Worm (Caenorhabditis elegans) whole organism, early embryonic: ENCODE measurements around the gene lpr-3.

Experiments used
- B0310.2 ChIP-seq: sonication (generic microtip); optimal IDR thresholded peaks from 2 replicates; lab custom pipeline; 2016; ENCODE audit warnings: mild to moderate bottlenecking, missing genetic modification characterization, missing compliant biosample characterization
- F13C5.2 ChIP-seq: sonication (generic microtip); optimal IDR thresholded peaks from 2 replicates; lab custom pipeline; 2017; ENCODE audit warnings: mild to moderate bottlenecking, missing genetic modification characterization, inconsistent platforms, missing compliant biosample characterization
- aly-1 ChIP-seq: sonication (generic microtip); optimal IDR thresholded peaks from 2 replicates; lab custom pipeline; 2016; ENCODE audit warnings: missing genetic modification characterization, missing compliant biosample characterization
- ama-1 ChIP-seq: fragments of 150-350 bp; optimal IDR thresholded peaks from 2 replicates; lab custom pipeline; 2014
- ceh-13 ChIP-seq: fragments of 200-800 bp; sonication (Bioruptor generic); optimal IDR thresholded peaks from 2 replicates; lab custom pipeline; 2018; ENCODE audit warnings: mild to moderate bottlenecking, missing genetic modification characterization, missing compliant biosample characterization
- ceh-36 ChIP-seq: sonication (generic microtip); optimal IDR thresholded peaks from 2 replicates; lab custom pipeline; 2016; ENCODE audit warnings: missing genetic modification characterization, inconsistent platforms, missing compliant biosample characterization
- ets-7 ChIP-seq: sonication (generic microtip); optimal IDR thresholded peaks from 2 replicates; lab custom pipeline; 2016; ENCODE audit warnings: missing genotype, missing genetic modification characterization, missing compliant biosample characterization
- flt-1 ChIP-seq: fragments of 200-800 bp; sonication (Bioruptor generic); IDR thresholded peaks from 2 replicates; pipeline ENCODE4 v1.3.6; 2022; ENCODE audit warnings: missing genetic modification characterization, missing compliant biosample characterization
- hmbx-1 ChIP-seq: sonication (generic microtip); optimal IDR thresholded peaks from 2 replicates; lab custom pipeline; 2016; ENCODE audit warnings: mild to moderate bottlenecking, missing genetic modification characterization, missing compliant biosample characterization
- hmg-4 ChIP-seq: fragments of 200-800 bp; sonication (Bioruptor generic); optimal IDR thresholded peaks from 2 replicates; lab custom pipeline; 2018; ENCODE audit warnings: mild to moderate bottlenecking, missing genetic modification characterization, missing compliant biosample characterization
- hnd-1 ChIP-seq: sonication (generic microtip); optimal IDR thresholded peaks from 2 replicates; lab custom pipeline; 2016; ENCODE audit warnings: missing genetic modification characterization, missing compliant biosample characterization
- pes-1 ChIP-seq: fragments of 200-800 bp; sonication (Bioruptor generic); IDR thresholded peaks from 2 replicates; pipeline ENCODE4 v1.3.6; 2022; ENCODE audit warnings: missing genetic modification reagents, missing genetic modification characterization, missing compliant biosample characterization
- scrt-1 ChIP-seq: fragments of 200-800 bp; sonication (Bioruptor generic); IDR thresholded peaks from 2 replicates; pipeline ENCODE4 v1.3.6; 2022; ENCODE audit warnings: missing genetic modification characterization, missing compliant biosample characterization
- sea-1 ChIP-seq: fragments of 200-800 bp; sonication (Bioruptor generic); conservative IDR thresholded peaks from 2 replicates; pipeline ENCODE4 v1.3.6; 2022; ENCODE audit warnings: missing genetic modification characterization, missing compliant biosample characterization
- tbx-11 ChIP-seq: fragments of 200-800 bp; sonication (Bioruptor generic); IDR thresholded peaks from 2 replicates; pipeline ENCODE4 v1.3.6; 2022; ENCODE audit warnings: missing genetic modification characterization, missing compliant biosample characterization
- tbx-37 ChIP-seq: fragments of 200-800 bp; sonication (Bioruptor generic); conservative IDR thresholded peaks from 2 replicates; pipeline ENCODE4 v1.3.6; 2022; ENCODE audit warnings: missing genetic modification reagents, missing genetic modification characterization, missing compliant biosample characterization
- tra-4 ChIP-seq: sonication (generic microtip); optimal IDR thresholded peaks from 2 replicates; lab custom pipeline; 2017; ENCODE audit warnings: missing genetic modification characterization, missing compliant biosample characterization

Gene lpr-3

DNA sequence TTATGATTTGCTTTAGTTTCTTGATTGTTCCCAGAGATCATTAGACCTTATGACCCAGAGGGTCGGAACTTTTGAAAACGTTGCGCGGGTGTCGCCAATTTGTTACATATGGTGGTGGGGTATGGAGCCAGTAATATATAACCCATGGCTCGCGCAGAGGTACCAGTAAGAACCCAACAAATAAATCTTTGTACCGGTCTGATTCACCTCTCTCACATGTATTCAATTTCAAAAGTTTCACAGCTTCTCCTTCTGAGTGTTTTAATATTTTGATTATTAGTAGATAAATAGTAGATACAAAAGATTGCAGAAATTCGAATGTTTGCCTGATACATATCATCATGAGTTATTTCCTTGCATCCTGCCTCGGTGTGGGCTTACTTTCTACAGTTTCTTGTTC is 41.1 kb upstream of the lpr-3 start, which contains the start of gene egl-15:
TSS of gene egl-15 (plus strand) at position 301 of the 400 bp plus-strand sequence.
- TF ChIP-seq flt-1 (GFP tag; lab: Robert Waterston, UW) = no peak
- no peak for TF ChIP-seq ama-1
- TF ChIP-seq ets-7 (tag; lab: Kevin White, UChicago) = no peak
- no peak for TF ChIP-seq sea-1 (GFP tag; lab: Robert Waterston, UW)
- no peak for TF ChIP-seq hmg-4 (GFP tag; lab: Kevin White, UChicago)
- TF ChIP-seq hmbx-1 (tag; lab: Kevin White, UChicago) = no peak
- no peak for TF ChIP-seq B0310.2
- no peak for TF ChIP-seq hnd-1
- TF ChIP-seq scrt-1 (GFP tag; lab: Robert Waterston, UW) = no peak
- no peak for TF ChIP-seq tra-4

DNA sequence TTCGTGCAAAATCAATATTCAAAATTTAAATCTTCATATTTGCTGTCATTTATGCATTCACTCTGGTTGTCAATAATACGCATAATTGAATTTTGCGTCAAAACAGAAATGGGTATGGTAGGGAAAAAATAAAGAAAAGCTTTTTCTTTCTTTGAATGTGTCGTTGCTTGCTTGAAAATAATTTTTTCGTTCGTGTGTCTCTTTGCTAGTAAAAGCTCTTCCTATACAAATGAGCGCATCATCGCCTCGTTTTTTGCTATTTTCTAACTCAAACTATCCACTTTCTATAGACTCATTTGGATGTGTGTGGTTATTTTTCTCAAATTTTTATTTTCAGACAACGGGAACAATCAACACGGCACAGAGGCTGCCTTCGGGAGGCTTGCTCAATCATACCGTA is 28.6 kb upstream of the lpr-3 start, which contains the start of gene ldb-1:
TSS of gene ldb-1 (plus strand) at position 301 of the 400 bp plus-strand sequence.
- no peak for TF ChIP-seq pes-1 (GFP tag; lab: Robert Waterston, UW)
- no peak for TF ChIP-seq ceh-36 (tag; lab: Kevin White, UChicago)
- TF ChIP-seq ets-7 (tag; lab: Kevin White, UChicago) = no peak
- TF ChIP-seq ceh-13 (GFP tag; lab: Kevin White, UChicago) = no peak
- TF ChIP-seq hmbx-1 (tag; lab: Kevin White, UChicago) = no peak
- TF ChIP-seq tbx-37 = no peak
- no peak for TF ChIP-seq tbx-11 (GFP tag; lab: Robert Waterston, UW)
- TF ChIP-seq ama-1 = no peak
- no peak for TF ChIP-seq aly-1 (tag; lab: Kevin White, UChicago)
- TF ChIP-seq sea-1 (GFP tag; lab: Robert Waterston, UW) = no peak
- no peak for TF ChIP-seq tra-4

DNA sequence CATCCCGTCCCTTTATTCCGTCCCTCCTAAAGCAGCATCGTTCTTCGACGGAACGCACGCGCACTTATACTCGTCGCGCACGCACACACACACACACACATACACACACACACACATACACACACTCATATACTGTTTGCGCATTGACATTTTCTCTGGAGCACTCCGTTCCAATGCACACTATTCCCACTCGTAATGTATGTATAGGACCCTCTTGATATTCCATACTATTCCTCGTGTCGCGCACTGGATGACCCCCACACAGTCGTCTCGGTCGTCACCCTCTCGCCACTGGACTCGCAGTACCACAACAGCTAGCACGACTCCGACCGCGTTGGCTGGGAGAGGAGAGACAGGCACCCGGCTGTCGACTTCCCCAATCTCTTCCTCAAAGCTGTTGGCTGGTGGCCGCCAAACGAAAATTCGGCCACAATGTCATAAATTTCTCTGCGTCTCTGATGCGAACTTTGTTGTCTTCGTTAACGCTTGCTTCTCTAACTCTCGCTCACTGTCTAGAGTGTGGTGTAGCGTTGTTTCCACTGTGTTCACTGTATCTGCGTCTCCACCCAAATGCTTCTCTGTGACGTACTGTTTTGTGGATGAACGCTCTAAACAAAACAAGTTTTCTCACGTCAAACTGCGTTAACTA is 26.0 kb upstream of the lpr-3 start:
- no peak for TF ChIP-seq B0310.2
- peak; percentile 44; the same call in 1 of the 2 replicates for TF ChIP-seq flt-1 (GFP tag; lab: Robert Waterston, UW)
- peak; percentile 4 for TF ChIP-seq tra-4
- TF ChIP-seq F13C5.2 (tag; lab: Kevin White, UChicago) = peak; percentile 40
- no peak for TF ChIP-seq aly-1 (tag; lab: Kevin White, UChicago)
- TF ChIP-seq ama-1 = no peak
- 0 out of 2 replicates have a peak, but pooled peaks have one; percentile 19 for TF ChIP-seq pes-1 (GFP tag; lab: Robert Waterston, UW)
- no peak for TF ChIP-seq sea-1 (GFP tag; lab: Robert Waterston, UW)
- peak; percentile 20 for TF ChIP-seq ceh-36 (tag; lab: Kevin White, UChicago)
- no peak for TF ChIP-seq ceh-13 (GFP tag; lab: Kevin White, UChicago)
- TF ChIP-seq tbx-37 = no peak
- peak; percentile 98 for TF ChIP-seq hmg-4 (GFP tag; lab: Kevin White, UChicago)
- TF ChIP-seq ets-7 (tag; lab: Kevin White, UChicago) = peak; percentile 74
- TF ChIP-seq tbx-11 (GFP tag; lab: Robert Waterston, UW) = no peak

DNA sequence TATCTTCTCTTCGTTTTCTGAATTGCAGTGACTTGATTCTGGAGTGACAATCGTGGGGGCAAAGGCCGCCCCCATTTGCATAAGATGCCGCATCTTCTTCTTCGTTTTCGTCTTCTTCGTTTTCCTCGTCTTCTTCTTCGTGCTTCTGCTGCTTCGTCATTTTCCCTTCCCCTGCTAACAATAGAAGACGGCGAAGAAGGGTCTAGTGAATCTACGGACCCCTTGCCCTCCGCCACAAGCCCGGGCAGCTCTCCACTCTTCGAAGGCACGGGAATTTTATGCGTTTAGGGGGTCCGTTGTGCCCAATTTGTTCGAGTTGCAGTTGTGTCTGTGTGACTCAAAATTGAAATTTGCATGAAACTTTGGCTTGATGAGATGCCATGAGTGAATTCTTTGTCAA is 25.3 kb upstream of the lpr-3 start:
- no peak for TF ChIP-seq ceh-36 (tag; lab: Kevin White, UChicago)
- 0 out of 2 replicates have a peak, but pooled peaks have one; percentile 27 for TF ChIP-seq pes-1 (GFP tag; lab: Robert Waterston, UW)

DNA sequence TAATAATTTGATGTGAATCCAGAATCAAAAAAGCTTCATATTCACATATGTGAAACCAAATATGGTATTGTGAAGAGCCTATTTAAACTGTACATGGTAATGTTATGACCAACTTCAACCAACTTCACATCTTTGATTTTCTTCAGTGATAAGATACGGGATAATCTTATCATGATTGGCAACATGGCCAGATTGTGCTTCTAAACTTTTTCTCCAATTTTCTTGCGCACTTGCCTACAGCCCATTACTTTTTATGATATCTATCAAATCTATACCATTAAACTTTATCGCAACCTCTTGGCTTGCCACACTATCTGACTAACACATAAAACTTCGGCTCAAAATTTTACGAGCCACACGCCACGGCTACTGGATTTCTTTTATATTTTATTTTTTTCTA is 24.8 kb upstream of the lpr-3 start:
- TF ChIP-seq scrt-1 (GFP tag; lab: Robert Waterston, UW) (no peak), flt-1 (GFP tag; lab: Robert Waterston, UW) (no peak), B0310.2 (no peak), tbx-11 (GFP tag; lab: Robert Waterston, UW) (no peak), hmbx-1 (tag; lab: Kevin White, UChicago) (no peak), ceh-36 (tag; lab: Kevin White, UChicago) (no peak), ets-7 (tag; lab: Kevin White, UChicago) (no peak), pes-1 (GFP tag; lab: Robert Waterston, UW) (no peak), ama-1 (no peak)

DNA sequence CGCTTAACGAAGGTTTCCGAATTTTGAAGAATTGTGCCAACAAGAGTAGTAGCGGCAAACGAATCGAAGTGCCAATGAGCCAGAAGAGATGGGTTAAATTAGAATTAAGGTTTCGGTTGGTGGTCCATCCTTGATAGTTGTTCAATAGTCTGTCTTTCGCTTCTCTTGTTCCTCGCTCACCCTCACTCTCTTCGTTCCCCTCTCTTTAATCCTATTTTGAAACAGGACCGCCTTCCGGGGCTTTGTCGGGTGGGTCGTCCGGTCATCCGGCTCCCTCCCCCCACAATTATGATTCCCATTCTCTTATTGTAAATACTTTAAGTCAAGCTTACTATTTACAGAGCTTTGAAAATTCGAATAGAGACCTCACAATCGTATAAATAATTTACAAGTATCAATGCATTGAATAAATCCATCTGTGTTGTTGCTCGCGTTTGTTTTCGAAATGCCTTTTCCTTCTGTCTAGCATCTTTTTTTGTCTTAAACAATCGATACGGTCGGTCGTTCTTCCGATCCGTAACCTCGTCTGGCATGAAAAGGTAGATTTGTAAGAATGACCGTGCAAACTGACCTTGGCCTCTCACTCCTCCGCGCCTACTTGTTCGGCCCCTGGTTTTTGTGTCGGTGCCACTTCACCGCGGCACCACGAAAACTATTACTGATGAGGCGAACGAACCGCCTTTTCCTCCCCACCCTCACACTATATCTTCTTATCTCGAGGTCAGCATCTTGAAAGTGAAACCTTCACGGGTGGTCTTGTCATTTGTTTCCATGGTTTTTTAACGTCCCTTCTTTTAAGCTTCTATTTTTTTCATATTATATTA is 23.9 kb upstream of the lpr-3 start:
- TF ChIP-seq pes-1 (GFP tag; lab: Robert Waterston, UW) (no peak), hnd-1 (no peak), ama-1 (no peak), B0310.2 (no peak), ceh-36 (tag; lab: Kevin White, UChicago) (no peak), flt-1 (GFP tag; lab: Robert Waterston, UW) (no peak), F13C5.2 (tag; lab: Kevin White, UChicago) (no peak), hmbx-1 (tag; lab: Kevin White, UChicago) (no peak), ceh-13 (GFP tag; lab: Kevin White, UChicago) (no peak), ets-7 (tag; lab: Kevin White, UChicago) (no peak), tbx-11 (GFP tag; lab: Robert Waterston, UW) (no peak)

DNA sequence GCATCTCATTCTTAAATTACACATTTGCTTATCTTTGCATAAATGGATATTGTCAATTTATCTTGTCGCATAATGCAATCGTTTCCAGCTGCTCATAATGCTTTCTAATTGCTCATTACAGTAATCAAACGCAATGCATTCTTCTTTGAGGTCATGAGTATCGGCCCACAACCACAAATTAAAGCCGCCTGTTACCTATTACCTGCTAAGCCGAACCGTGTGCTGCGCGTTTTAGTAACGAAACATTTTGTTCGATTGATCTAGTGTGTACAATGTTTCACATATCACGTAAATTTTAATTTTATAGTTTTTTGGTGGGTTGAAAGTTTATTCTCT is 23.3 kb upstream of the lpr-3 start:
- TF ChIP-seq scrt-1 (GFP tag; lab: Robert Waterston, UW) (no peak), tbx-37 (no peak), aly-1 (tag; lab: Kevin White, UChicago) (no peak), sea-1 (GFP tag; lab: Robert Waterston, UW) (no peak), tra-4 (no peak), tbx-11 (GFP tag; lab: Robert Waterston, UW) (no peak), hnd-1 (no peak), flt-1 (GFP tag; lab: Robert Waterston, UW) (no peak), hmg-4 (GFP tag; lab: Kevin White, UChicago) (no peak), B0310.2 (no peak), hmbx-1 (tag; lab: Kevin White, UChicago) (no peak), ceh-13 (GFP tag; lab: Kevin White, UChicago) (no peak), pes-1 (GFP tag; lab: Robert Waterston, UW) (no peak), ama-1 (no peak), F13C5.2 (tag; lab: Kevin White, UChicago) (no peak), ceh-36 (tag; lab: Kevin White, UChicago) (no peak), ets-7 (tag; lab: Kevin White, UChicago) (no peak)
